Fruit fly (Drosophila melanogaster) whole organism, embryonic: ENCODE measurements around the gene CG6040.

Experiments used
- B-H2 ChIP-seq: fragments of 200-800 bp; sonication (Bioruptor generic); optimal IDR thresholded peaks from 2 replicates; lab custom pipeline; 2018; ENCODE audit warnings: missing biosample characterization, mild to moderate bottlenecking, missing genetic modification characterization
- CG1233 ChIP-seq: fragments of 200-800 bp; sonication (Bioruptor generic); optimal IDR thresholded peaks from 4 replicates; lab custom pipeline; 2018; ENCODE audit warnings: missing biosample characterization, mild to moderate bottlenecking, missing genetic modification characterization
- CG12391 ChIP-seq: fragments of 200-800 bp; sonication (Bioruptor generic); optimal IDR thresholded peaks from 3 replicates; lab custom pipeline; 2018; ENCODE audit warnings: missing biosample characterization, mild to moderate bottlenecking, missing genetic modification characterization, moderate library complexity
- CG1647 ChIP-seq: fragments of 200-800 bp; sonication (Bioruptor generic); optimal IDR thresholded peaks from 3 replicates; lab custom pipeline; 2016; ENCODE audit warnings: missing biosample characterization, missing genetic modification characterization
- CG16779 ChIP-seq: fragments of 200-800 bp; sonication (Bioruptor generic); IDR thresholded peaks from 2 replicates; pipeline ENCODE4 v1.3.6; 2022; ENCODE audit warnings: missing biosample characterization, missing genetic modification characterization
- CG16863 ChIP-seq: fragments of 200-800 bp; sonication (Bioruptor generic); optimal IDR thresholded peaks from 3 replicates; lab custom pipeline; 2016; ENCODE audit warnings: missing biosample characterization, missing genetic modification characterization
- CG17328 ChIP-seq: fragments of 200-800 bp; sonication (Bioruptor generic); IDR thresholded peaks from 2 replicates; pipeline ENCODE4 v1.3.6; 2022; ENCODE audit warnings: missing biosample characterization, missing genetic modification characterization
- CG17359 ChIP-seq: fragments of 200-800 bp; sonication (Bioruptor generic); optimal IDR thresholded peaks from 3 replicates; lab custom pipeline; 2018; ENCODE audit warnings: missing biosample characterization, mild to moderate bottlenecking, missing genetic modification characterization, moderate library complexity
- CG1792 ChIP-seq: fragments of 200-800 bp; sonication (Bioruptor generic); optimal IDR thresholded peaks from 2 replicates; lab custom pipeline; 2016; ENCODE audit warnings: missing biosample characterization, missing genetic modification characterization
- CG2116 ChIP-seq: fragments of 200-800 bp; sonication (Bioruptor generic); optimal IDR thresholded peaks from 3 replicates; lab custom pipeline; 2018; ENCODE audit warnings: missing biosample characterization, mild to moderate bottlenecking, missing genetic modification characterization
- CG32772 ChIP-seq: fragments of 200-800 bp; sonication (Bioruptor generic); IDR thresholded peaks from 2 replicates; pipeline ENCODE4 v1.3.6; 2022; ENCODE audit warnings: missing biosample characterization, missing genetic modification characterization
- CG33213 ChIP-seq: fragments of 200-800 bp; sonication (Bioruptor generic); optimal IDR thresholded peaks from 3 replicates; lab custom pipeline; 2016; ENCODE audit warnings: missing biosample characterization, missing genetic modification characterization
- CG4328 ChIP-seq: fragments of 200-800 bp; sonication (Bioruptor generic); optimal IDR thresholded peaks from 3 replicates; lab custom pipeline; 2017; ENCODE audit warnings: missing biosample characterization, missing genetic modification reagents, missing genetic modification characterization
- CG5180 ChIP-seq: fragments of 200-800 bp; sonication (Bioruptor generic); optimal IDR thresholded peaks from 3 replicates; lab custom pipeline; 2017; ENCODE audit warnings: missing biosample characterization, missing genetic modification characterization, mild to moderate bottlenecking, moderate library complexity, missing genetic modification reagents
- CG5245 ChIP-seq: fragments of 200-800 bp; sonication (Bioruptor generic); optimal IDR thresholded peaks from 3 replicates; lab custom pipeline; 2016; ENCODE audit warnings: missing biosample characterization, missing genetic modification characterization
- CG5953 ChIP-seq: fragments of 200-800 bp; sonication (Bioruptor generic); IDR thresholded peaks from 2 replicates; pipeline ENCODE4 v1.3.6; 2022; ENCODE audit warnings: missing biosample characterization, missing genetic modification characterization
- CG6689 ChIP-seq: fragments of 200-800 bp; sonication (Bioruptor generic); IDR thresholded peaks from 2 replicates; pipeline ENCODE4 v1.3.6; 2022; ENCODE audit warnings: missing biosample characterization, missing genetic modification characterization
- CG7372 ChIP-seq: fragments of 200-800 bp; sonication (Bioruptor generic); IDR thresholded peaks from 2 replicates; pipeline ENCODE4 v1.3.6; 2022; ENCODE audit warnings: missing biosample characterization, missing genetic modification characterization
- CG7928 ChIP-seq: fragments of 200-800 bp; sonication (Bioruptor generic); optimal IDR thresholded peaks from 2 replicates; lab custom pipeline; 2017; ENCODE audit warnings: missing biosample characterization, mild to moderate bottlenecking, missing genetic modification characterization
- CG9609 ChIP-seq: fragments of 200-800 bp; sonication (Bioruptor generic); optimal IDR thresholded peaks from 3 replicates; lab custom pipeline; 2016; ENCODE audit warnings: missing biosample characterization, missing genetic modification characterization
- Camta ChIP-seq: fragments of 200-800 bp; sonication (Bioruptor generic); optimal IDR thresholded peaks from 2 replicates; lab custom pipeline; 2016; ENCODE audit warnings: missing biosample characterization, missing genetic modification characterization
- E2f1 ChIP-seq: fragments of 200-800 bp; sonication (Bioruptor generic); IDR thresholded peaks from 2 replicates; pipeline ENCODE4 v1.3.6; 2022; ENCODE audit warnings: missing biosample characterization, missing genetic modification characterization
- Eip74EF ChIP-seq, 2 experiments: fragments of 200-800 bp in 1 of 2; fragments of >200 bp in 1 of 2; sonication (Bioruptor generic) in 1 of 2; optimal IDR thresholded peaks; 2 replicates each; lab custom pipeline; 2017 to 2019; ENCODE audit warnings: missing biosample characterization in 2 of 2, missing genetic modification characterization in 2 of 2, mild to moderate bottlenecking in 1 of 2, moderate library complexity in 1 of 2
- Gsc ChIP-seq: fragments of 200-800 bp; sonication (Bioruptor generic); IDR thresholded peaks from 2 replicates; pipeline ENCODE4 v1.3.6; 2022; ENCODE audit warnings: missing biosample characterization, missing genetic modification characterization
- H2.0 ChIP-seq: fragments of 200-800 bp; sonication (Bioruptor generic); IDR thresholded peaks from 2 replicates; pipeline ENCODE4 v1.3.6; 2022; ENCODE audit warnings: missing biosample characterization, missing genetic modification characterization
- Hsf ChIP-seq: fragments of 200-800 bp; sonication (Bioruptor generic); optimal IDR thresholded peaks from 3 replicates; lab custom pipeline; 2016; ENCODE audit warnings: missing biosample characterization, missing genetic modification characterization
- Med ChIP-seq: fragments of 200-800 bp; sonication (Bioruptor generic); peaks from one replicate; lab custom pipeline; 2016; ENCODE audit warnings: missing biosample characterization, missing genetic modification characterization, mild to moderate bottlenecking, inconsistent platforms, moderate library complexity
- NC2β ChIP-seq: fragments of 200-800 bp; sonication (Bioruptor generic); optimal IDR thresholded peaks from 2 replicates; lab custom pipeline; 2016; ENCODE audit warnings: missing biosample characterization, missing genetic modification characterization
- PHDP ChIP-seq: fragments of 200-800 bp; sonication (Bioruptor generic); optimal IDR thresholded peaks from 3 replicates; lab custom pipeline; 2018; ENCODE audit warnings: missing biosample characterization, mild to moderate bottlenecking, missing genetic modification characterization, moderate library complexity
- Side ChIP-seq: fragments of 200-800 bp; sonication (Bioruptor generic); optimal IDR thresholded peaks from 2 replicates; lab custom pipeline; 2016; ENCODE audit warnings: missing biosample characterization, missing genetic modification characterization
- bcd ChIP-seq: fragments of 200-800 bp; sonication (Bioruptor generic); optimal IDR thresholded peaks from 2 replicates; lab custom pipeline; 2017; ENCODE audit warnings: missing biosample characterization, mild to moderate bottlenecking, missing genetic modification characterization
- bowl ChIP-seq: fragments of 200-800 bp; sonication (Bioruptor generic); IDR thresholded peaks from 2 replicates; pipeline ENCODE4 v1.3.6; 2022; ENCODE audit warnings: missing biosample characterization, missing genetic modification characterization
- chif ChIP-seq, 2 experiments: fragments of 200-800 bp; sonication (Bioruptor generic); optimal IDR thresholded peaks; 3 replicates each; lab custom pipeline; 2016; ENCODE audit warnings: missing biosample characterization in 2 of 2, missing genetic modification characterization in 2 of 2
- chn ChIP-seq: fragments of 200-800 bp; sonication (Bioruptor generic); optimal IDR thresholded peaks from 2 replicates; lab custom pipeline; 2016; ENCODE audit warnings: missing biosample characterization, missing genetic modification characterization
- ci ChIP-seq: fragments of 200-800 bp; sonication (Bioruptor generic); IDR thresholded peaks from 3 replicates; pipeline ENCODE4 v1.3.6; 2022; ENCODE audit warnings: missing biosample characterization, missing genetic modification characterization
- danr ChIP-seq: fragments of 200-800 bp; sonication (Bioruptor generic); IDR thresholded peaks from 2 replicates; pipeline ENCODE4 v1.3.6; 2022; ENCODE audit warnings: missing biosample characterization, missing genetic modification characterization
- dmrt99B ChIP-seq: fragments of 200-800 bp; sonication (Bioruptor generic); optimal IDR thresholded peaks from 2 replicates; lab custom pipeline; 2018; ENCODE audit warnings: missing biosample characterization, mild to moderate bottlenecking, missing genetic modification characterization, moderate library complexity
- eve ChIP-seq, 2 experiments: fragments of >200 bp; optimal IDR thresholded peaks; 2 replicates each; lab custom pipeline; 2017; ENCODE audit warnings: missing biosample characterization in 2 of 2, missing genetic modification characterization in 2 of 2
- insv ChIP-seq, 2 experiments: fragments of 200-800 bp; sonication (Bioruptor generic); optimal IDR thresholded peaks; 3 replicates each; lab custom pipeline; 2016 to 2018; ENCODE audit warnings: missing biosample characterization in 2 of 2, missing genetic modification characterization in 2 of 2
- lilli ChIP-seq: fragments of 200-800 bp; sonication (Bioruptor generic); optimal IDR thresholded peaks from 3 replicates; lab custom pipeline; 2016; ENCODE audit warnings: missing biosample characterization, missing genetic modification characterization
- lmd ChIP-seq: fragments of 200-800 bp; sonication (Bioruptor generic); IDR thresholded peaks from 2 replicates; pipeline ENCODE4 v1.3.6; 2022; ENCODE audit warnings: missing biosample characterization, missing genetic modification characterization
- pan ChIP-seq, 4 experiments: fragments of >200 bp in 3 of 4; fragments of 200-800 bp in 1 of 4; sonication (Bioruptor generic) in 1 of 4; optimal IDR thresholded peaks in 3 of 4; IDR thresholded peaks in 1 of 4; 2 replicates each; pipeline versions ENCODE4 v1.3.6 to Lab custom; 2017 to 2022; ENCODE audit warnings: missing biosample characterization in 2 of 4, missing genetic modification characterization in 2 of 4, mixed read lengths in 1 of 4
- peb ChIP-seq: fragments of 200-800 bp; sonication (Bioruptor generic); IDR thresholded peaks from 2 replicates; pipeline ENCODE4 v1.3.6; 2022; ENCODE audit warnings: missing biosample characterization, missing genetic modification characterization
- ranshi ChIP-seq: fragments of 200-800 bp; sonication (Bioruptor generic); IDR thresholded peaks from 2 replicates; pipeline ENCODE4 v1.3.6; 2022; ENCODE audit warnings: missing biosample characterization, missing genetic modification characterization
- seq ChIP-seq: fragments of 200-800 bp; sonication (Bioruptor generic); IDR thresholded peaks from 2 replicates; pipeline ENCODE4 v1.3.6; 2022; ENCODE audit warnings: missing biosample characterization, missing genetic modification characterization
- slbo ChIP-seq: fragments of 200-800 bp; sonication (Bioruptor generic); IDR thresholded peaks from 2 replicates; pipeline ENCODE4 v1.3.6; 2022; ENCODE audit warnings: missing biosample characterization, missing genetic modification characterization
- stwl ChIP-seq: fragments of 200-800 bp; sonication (Bioruptor generic); optimal IDR thresholded peaks from 3 replicates; lab custom pipeline; 2018; ENCODE audit warnings: missing biosample characterization, mild to moderate bottlenecking, missing genetic modification characterization, moderate library complexity
- tin ChIP-seq: fragments of 200-800 bp; sonication (Bioruptor generic); optimal IDR thresholded peaks from 3 replicates; lab custom pipeline; 2016; ENCODE audit warnings: missing biosample characterization, missing genetic modification characterization
- zfh2 ChIP-seq: fragments of 200-800 bp; sonication (Bioruptor generic); optimal IDR thresholded peaks from 2 replicates; lab custom pipeline; 2016; ENCODE audit warnings: missing biosample characterization, missing genetic modification characterization

The CG6040 gene

dm6 chr3R:19096299-19097048 is at the start of gene CG6040 (continued):
- 0 out of 2 replicates have a peak, but pooled peaks have one; percentile 28 for TF ChIP-seq lmd (GFP tag; lab: Robert Waterston, UW)
- peak; percentile 63 for TF ChIP-seq bcd (GFP tag; lab: Kevin White, UChicago)
- TF ChIP-seq Gsc (GFP tag; lab: Robert Waterston, UW) = no peak
- TF ChIP-seq CG5245 = peak; percentile 50
- peak; percentile 28 for TF ChIP-seq zfh2 (GFP tag; lab: Kevin White, UChicago)
- peak; percentile 83 for TF ChIP-seq CG33213 (GFP tag; lab: Kevin White, UChicago)
- no peak; the same call in 1 of the 2 replicates for TF ChIP-seq seq (GFP tag; lab: Robert Waterston, UW)
- TF ChIP-seq ci = peak; percentile 55
- TF ChIP-seq chif (GFP tag; optimal IDR thresholded peaks at IDR 0.05; lab: Kevin White, UChicago) = peak; percentile 37 to 63
- peak; percentile 80 to 99 for TF ChIP-seq insv (GFP tag; optimal IDR thresholded peaks at IDR 0.05; lab: Kevin White, UChicago)
- TF ChIP-seq danr (GFP tag; lab: Robert Waterston, UW) = peak; percentile 8; the same call in 1 of the 2 replicates
- peak; percentile 55 for TF ChIP-seq chn (GFP tag; lab: Kevin White, UChicago)
- peak; percentile 34; the same call in 1 of the 2 replicates for TF ChIP-seq CG17328
- peak; percentile 46 for TF ChIP-seq CG5180
- TF ChIP-seq eve (GFP tag; optimal IDR thresholded peaks at IDR 0.05; lab: Kevin White, UChicago) = peak in 1 of 2 experiments; percentile 91
- peak; percentile 21 for TF ChIP-seq CG1792 (GFP tag; lab: Kevin White, UChicago)
- peak; percentile 66 for TF ChIP-seq Hsf (GFP tag; lab: Kevin White, UChicago)
- 0 out of 2 replicates have a peak, but pooled peaks have one; percentile 34 for TF ChIP-seq CG16779 (GFP tag; lab: Robert Waterston, UW)
- TF ChIP-seq Side (GFP tag; lab: Kevin White, UChicago) = peak; percentile 47
- no peak for TF ChIP-seq CG32772 (GFP tag; lab: Robert Waterston, UW)
- 0 out of 2 replicates have a peak, but pooled peaks have one; percentile 10 for TF ChIP-seq CG7372 (GFP tag; lab: Robert Waterston, UW)
- peak; percentile 38 for TF ChIP-seq CG7928
- peak; percentile 48 for TF ChIP-seq Camta (GFP tag; lab: Kevin White, UChicago)
- TF ChIP-seq NC2β (GFP tag; lab: Kevin White, UChicago) = peak; percentile 45
- peak; percentile 5; the same call in 1 of the 2 replicates for TF ChIP-seq H2.0 (GFP tag; lab: Robert Waterston, UW)
- peak; percentile 20 for TF ChIP-seq PHDP (tag; lab: Kevin White, UChicago)
- TF ChIP-seq slbo (GFP tag; lab: Robert Waterston, UW) = peak; percentile 68; the same call in 1 of the 2 replicates
- TF ChIP-seq CG2116 (GFP tag; lab: Kevin White, UChicago) = peak; percentile 69
- no peak for TF ChIP-seq CG4328 (GFP tag; lab: Kevin White, UChicago)
- TF ChIP-seq pan (optimal IDR thresholded peaks at IDR 0.05; lab: Kevin White, UChicago) = no peak
- no peak for TF ChIP-seq pan (GFP tag; optimal IDR thresholded peaks at IDR 0.05 in 1 of 2, IDR thresholded peaks at IDR 0.05 in 1 of 2)
- peak; percentile 9 for TF ChIP-seq dmrt99B (tag; lab: Kevin White, UChicago)
- TF ChIP-seq ranshi = peak; percentile 52
- TF ChIP-seq CG6689 = no peak
- TF ChIP-seq CG16863 (GFP tag; lab: Kevin White, UChicago) = peak; percentile 36
- TF ChIP-seq CG9609 = peak; percentile 71
- TF ChIP-seq E2f1 (GFP tag; lab: Robert Waterston, UW) = peak; percentile 45
- peak; percentile 94 for TF ChIP-seq Med
- TF ChIP-seq bowl = peak; percentile 25; the same call in 1 of the 2 replicates
- no peak for TF ChIP-seq CG5953 (GFP tag; lab: Robert Waterston, UW)
- TF ChIP-seq CG1233 (GFP tag; lab: Kevin White, UChicago) = peak; percentile 36
- peak; percentile 72 for TF ChIP-seq lilli
- peak in 1 of 2 experiments; percentile 13 for TF ChIP-seq Eip74EF (GFP tag; optimal IDR thresholded peaks at IDR 0.05; lab: Kevin White, UChicago)
- peak; percentile 40 for TF ChIP-seq tin (GFP tag; lab: Kevin White, UChicago)
- TF ChIP-seq CG12391 = peak; percentile 55
- TF ChIP-seq CG1647 = peak; percentile 14
- TF ChIP-seq B-H2 = peak; percentile 37
- TF ChIP-seq peb (GFP tag; lab: Robert Waterston, UW) = peak; percentile 28; the same call in 1 of the 2 replicates
- TF ChIP-seq CG17359 (tag; lab: Kevin White, UChicago) = peak; percentile 31
- TF ChIP-seq stwl (tag; lab: Kevin White, UChicago) = peak; percentile 60
